Worm (Caenorhabditis elegans): ENCODE data around the gene fbxb-111.

ce11 chrII:2751278-2751677, 23.5 kb downstream of the fbxb-111 start:
- no peak for TF ChIP-seq zag-1 (tag; optimal IDR thresholded peaks at IDR 0.05)
- no peak for TF ChIP-seq egl-27 (tag; optimal IDR thresholded peaks at IDR 0.05)
- no peak for TF ChIP-seq ztf-4 (tag; optimal IDR thresholded peaks at IDR 0.05)
- TF ChIP-seq ZK546.5 (tag; optimal IDR thresholded peaks at IDR 0.05): no peak
- no peak for TF ChIP-seq nhr-77 (tag; optimal IDR thresholded peaks at IDR 0.05)
- TF ChIP-seq lin-15B (tag; optimal IDR thresholded peaks at IDR 0.05): no peak

Data from whole organism, L3 larva.